Fruit fly (Drosophila melanogaster): ENCODE measurements around the gene SAK.

The SAK gene

dm6 chr3L:21539245-21540196, 23.8 kb upstream of the SAK start, which contains the start of the genes COX8 and VhaM9.7-b (continued):
- TF ChIP-seq pan (optimal IDR thresholded peaks at IDR 0.05) (no peak), pan (GFP tag; optimal IDR thresholded peaks at IDR 0.05 in 1 of 2, IDR thresholded peaks at IDR 0.05 in 1 of 2) (peak in 1 of 2 experiments; percentile 37), Nf-YC (tag; optimal IDR thresholded peaks at IDR 0.05) (peak; percentile 63), lbe (GFP tag; optimal IDR thresholded peaks at IDR 0.05) (peak; percentile 38), CHES-1-like (GFP tag; optimal IDR thresholded peaks at IDR 0.05) (peak; percentile 48), ara (GFP tag; IDR thresholded peaks at IDR 0.05) (peak; percentile 54; the same call in 1 of the 2 replicates), CG16813 (GFP tag; IDR thresholded peaks at IDR 0.05; ENCODE audit: partially characterized antibody) (peak; percentile 80), CG17359 (tag; optimal IDR thresholded peaks at IDR 0.05) (peak; percentile 45), CG33557 (GFP tag; optimal IDR thresholded peaks at IDR 0.05) (peak; percentile 32), CG10979 (tag; optimal IDR thresholded peaks at IDR 0.05) (peak; percentile 37), CG1024 (GFP tag; IDR thresholded peaks at IDR 0.05) (0 out of 2 replicates have a peak, but pooled peaks have one; percentile 16), onecut (GFP tag; IDR thresholded peaks at IDR 0.05) (peak; percentile 82), lola (GFP tag; optimal IDR thresholded peaks at IDR 0.05) (peak in 1 of 3 experiments; percentile 62), H2.0 (GFP tag; IDR thresholded peaks at IDR 0.05) (peak; percentile 48), CG13775 (GFP tag; optimal IDR thresholded peaks at IDR 0.05) (peak; percentile 76), slbo (GFP tag; IDR thresholded peaks at IDR 0.05) (peak; percentile 80), ERR (GFP tag; optimal IDR thresholded peaks at IDR 0.05) (no peak), CG10654 (GFP tag; optimal IDR thresholded peaks at IDR 0.05) (peak; percentile 48), crol (GFP tag; IDR thresholded peaks at IDR 0.05) (no peak), Doc3 (GFP tag; IDR thresholded peaks at IDR 0.05; ENCODE audit: partially characterized antibody) (peak; percentile 66), eyg (GFP tag; optimal IDR thresholded peaks at IDR 0.05) (peak; percentile 20), MBD-R2 (GFP tag; IDR thresholded peaks at IDR 0.05) (peak; percentile 76), Gug (GFP tag; IDR thresholded peaks at IDR 0.05) (peak; percentile 58; the same call in 2 of the 4 replicates), nerfin-1 (tag; optimal IDR thresholded peaks at IDR 0.05) (no peak), nmo (GFP tag; optimal IDR thresholded peaks at IDR 0.05) (peak; percentile 78), ab (GFP tag; optimal IDR thresholded peaks at IDR 0.05) (peak; percentile 32), lmd (GFP tag; IDR thresholded peaks at IDR 0.05) (peak; percentile 62; the same call in 1 of the 2 replicates), CG6254 (GFP tag; optimal IDR thresholded peaks at IDR 0.05) (peak; percentile 99), CG1647 (GFP tag; optimal IDR thresholded peaks at IDR 0.05) (peak; percentile 25), CG9437 (GFP tag; optimal IDR thresholded peaks at IDR 0.05) (peak; percentile 61), CG2889 (GFP tag; IDR thresholded peaks at IDR 0.05) (0 out of 3 replicates have a peak, but pooled peaks have one; percentile 22), lov (optimal IDR thresholded peaks at IDR 0.05) (no peak), lov (GFP tag; IDR thresholded peaks at IDR 0.05) (0 out of 3 replicates have a peak, but pooled peaks have one; percentile 8), Scr (GFP tag; IDR thresholded peaks at IDR 0.05; ENCODE audit: partially characterized antibody) (peak; percentile 77), Camta (GFP tag; optimal IDR thresholded peaks at IDR 0.05) (peak; percentile 36), Xrp1 (GFP tag; IDR thresholded peaks at IDR 0.05) (peak; percentile 10; the same call in 1 of the 2 replicates), bab2 (GFP tag; optimal IDR thresholded peaks at IDR 0.05) (peak; percentile 49), lilli (GFP tag; optimal IDR thresholded peaks at IDR 0.05) (peak; percentile 80), pzg (GFP tag; optimal IDR thresholded peaks at IDR 0.05) (peak; percentile 67), emc (GFP tag; optimal IDR thresholded peaks at IDR 0.05) (peak; percentile 12), CG6791 (GFP tag; IDR thresholded peaks at IDR 0.05; ENCODE audit: partially characterized antibody) (peak; percentile 69), zen2 (GFP tag; IDR thresholded peaks at IDR 0.05; ENCODE audit: partially characterized antibody) (peak; percentile 51; the same call in 1 of the 3 replicates), ems (GFP tag; optimal IDR thresholded peaks at IDR 0.05) (peak; percentile 40), mam (GFP tag; optimal IDR thresholded peaks at IDR 0.05) (peak; percentile 83), CG16779 (GFP tag; IDR thresholded peaks at IDR 0.05) (peak; percentile 48; the same call in 1 of the 2 replicates), E2f1 (GFP tag; IDR thresholded peaks at IDR 0.05) (peak; percentile 41), ranshi (GFP tag; IDR thresholded peaks at IDR 0.05) (peak; percentile 73), vnd (GFP tag; IDR thresholded peaks at IDR 0.05; ENCODE audit: partially characterized antibody) (peak; percentile 65; the same call in 1 of the 3 replicates)

All from whole organism, embryonic.